Fruit fly (Drosophila melanogaster): Measurements from ENCODE around the gene CG46281.

dm6 chr3R:13009595-13009994 lies 20.5 kb downstream of the CG46281 start, which contains the start of gene CG11656:
- TF ChIP-seq CG8478 (optimal IDR thresholded peaks at IDR 0.05) (no peak), pan (optimal IDR thresholded peaks at IDR 0.05) (no peak), psq (optimal IDR thresholded peaks at IDR 0.05) (no peak)

Data from whole organism.